Fruit fly (Drosophila melanogaster) whole organism: ENCODE results near the gene sds22.

Experiments
- Dll ChIP-seq: fragments of >200 bp; optimal IDR thresholded peaks from 2 replicates; lab custom pipeline; 2017
- pan ChIP-seq: fragments of >200 bp; optimal IDR thresholded peaks from 2 replicates; lab custom pipeline; 2017
- psq ChIP-seq: fragments of >200 bp; optimal IDR thresholded peaks from 2 replicates; lab custom pipeline; 2017

DNA sequence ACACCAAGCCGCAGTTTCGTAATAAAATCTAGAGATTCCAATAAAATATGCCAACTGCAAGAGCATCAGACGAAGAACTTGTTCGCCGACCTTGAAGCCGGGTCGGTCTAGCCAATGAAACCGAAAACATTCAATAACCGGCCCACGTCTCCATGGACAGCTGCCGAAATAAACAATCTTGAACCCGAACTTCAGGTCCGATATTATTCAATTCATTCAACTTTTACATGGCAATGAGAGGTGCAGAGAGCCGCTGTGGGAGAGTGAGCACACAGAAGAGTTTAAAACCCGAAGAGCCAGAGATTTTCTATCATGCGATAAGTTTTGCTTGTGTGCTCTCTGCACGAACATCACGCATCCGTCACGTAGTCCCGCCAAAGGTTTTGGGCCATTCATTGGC lies 13.9 kb upstream of the sds22 start:
- TF ChIP-seq psq (lab: Kevin White, UChicago) (no peak), Dll (lab: Kevin White, UChicago) (no peak), pan (lab: Kevin White, UChicago) (no peak)
